Worm (Caenorhabditis elegans): Measurements from ENCODE around the gene R10E8.3.

DNA sequence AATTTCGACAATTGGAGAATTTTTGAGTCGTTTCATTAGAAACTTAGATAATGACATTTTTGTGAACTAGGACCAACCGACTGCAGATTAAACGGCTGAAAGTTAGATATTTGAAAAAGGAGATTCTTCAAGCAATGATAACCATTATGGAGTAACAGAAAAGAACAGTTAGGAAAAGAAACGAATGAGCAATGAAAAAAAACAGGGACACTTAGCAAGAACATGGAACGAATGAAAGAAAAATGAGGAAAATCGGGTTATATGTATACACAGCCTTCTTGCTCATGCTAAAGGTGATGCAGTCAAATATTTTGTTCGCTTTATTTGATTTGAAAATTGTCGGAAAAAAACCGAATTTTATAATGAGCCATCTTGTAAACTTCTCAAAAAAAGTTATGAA, 12.2 kb downstream of the R10E8.3 start, which contains the start of gene F16H6.10:
- TF ChIP-seq F57A8.1 (GFP tag; optimal IDR thresholded peaks at IDR 0.05) (no peak), let-607 (tag; optimal IDR thresholded peaks at IDR 0.05) (no peak), B0019.2 (GFP tag; conservative IDR thresholded peaks at IDR 0.05) (no peak), attf-5 (GFP tag; optimal IDR thresholded peaks at IDR 0.05) (no peak), ceh-58 (GFP tag; IDR thresholded peaks at IDR 0.05) (no peak), ekl-4 (GFP tag; IDR thresholded peaks at IDR 0.05) (no peak), akir-1 (GFP tag; optimal IDR thresholded peaks at IDR 0.05) (no peak), F33H1.4 (GFP tag; IDR thresholded peaks at IDR 0.05) (no peak), madf-10 (tag; optimal IDR thresholded peaks at IDR 0.05) (no peak), K11D2.4 (GFP tag; IDR thresholded peaks at IDR 0.05) (no peak), ztf-22 (GFP tag; optimal IDR thresholded peaks at IDR 0.05) (no peak), hmg-1.2 (GFP tag; IDR thresholded peaks at IDR 0.05) (no peak)
